Fruit fly (Drosophila melanogaster) whole organism, embryonic: ENCODE measurements around the gene Phb1.

ENCODE experiments used
- Aef1 ChIP-seq: fragments of 200-800 bp; sonication (Bioruptor generic); IDR thresholded peaks from 3 replicates; pipeline ENCODE4 v1.3.6; 2022; ENCODE audit warnings: missing biosample characterization, missing genetic modification characterization
- Atf3 ChIP-seq: fragments of 200-800 bp; sonication (Bioruptor generic); optimal IDR thresholded peaks from 3 replicates; lab custom pipeline; 2016; ENCODE audit warnings: missing biosample characterization, missing genetic modification characterization
- Awh ChIP-seq: fragments of 200-800 bp; sonication (Bioruptor generic); IDR thresholded peaks from 2 replicates; pipeline ENCODE4, ENCODE4 v1.3.6; 2022; ENCODE audit warnings: missing biosample characterization, missing genetic modification characterization
- B-H2 ChIP-seq: fragments of 200-800 bp; sonication (Bioruptor generic); optimal IDR thresholded peaks from 2 replicates; lab custom pipeline; 2018; ENCODE audit warnings: missing biosample characterization, mild to moderate bottlenecking, missing genetic modification characterization
- Bgb ChIP-seq: fragments of 200-800 bp; sonication (Bioruptor generic); IDR thresholded peaks from 2 replicates; pipeline ENCODE4 v1.3.6; 2022; ENCODE audit warnings: missing biosample characterization, missing genetic modification characterization; ENCODE audit not compliant: partially characterized antibody
- CG10321 ChIP-seq: fragments of 200-800 bp; sonication (Bioruptor generic); IDR thresholded peaks from 2 replicates; pipeline ENCODE4 v1.3.6; 2022; ENCODE audit warnings: missing biosample characterization, missing genetic modification characterization
- CG11504 ChIP-seq: fragments of 200-800 bp; sonication (Bioruptor generic); optimal IDR thresholded peaks from 3 replicates; lab custom pipeline; 2019; ENCODE audit warnings: missing biosample characterization, mild to moderate bottlenecking, missing genetic modification characterization, moderate library complexity
- CG11695 ChIP-seq: fragments of 200-800 bp; sonication (Bioruptor generic); IDR thresholded peaks from 3 replicates; pipeline ENCODE4 v1.3.6; 2022; ENCODE audit warnings: missing biosample characterization, missing genetic modification characterization
- CG12155 ChIP-seq: fragments of 200-800 bp; sonication (Bioruptor generic); optimal IDR thresholded peaks from 3 replicates; lab custom pipeline; 2016; ENCODE audit warnings: missing biosample characterization, missing genetic modification characterization
- CG12219 ChIP-seq: fragments of 200-800 bp; sonication (Bioruptor generic); optimal IDR thresholded peaks from 3 replicates; lab custom pipeline; 2018; ENCODE audit warnings: missing biosample characterization, mild to moderate bottlenecking, missing genetic modification characterization
- CG17568 ChIP-seq: fragments of 200-800 bp; sonication (Bioruptor generic); optimal IDR thresholded peaks from 2 replicates; lab custom pipeline; 2018; ENCODE audit warnings: missing biosample characterization, mild to moderate bottlenecking, missing genetic modification characterization, moderate library complexity
- CG17612 ChIP-seq: fragments of 200-800 bp; sonication (Bioruptor generic); IDR thresholded peaks from 2 replicates; pipeline ENCODE4 v1.3.6; 2022; ENCODE audit warnings: missing biosample characterization, missing genetic modification characterization
- CG17829 ChIP-seq: fragments of 200-800 bp; optimal IDR thresholded peaks from 2 replicates; lab custom pipeline; 2019; ENCODE audit warnings: missing biosample characterization, mild to moderate bottlenecking, missing genetic modification characterization, moderate library complexity
- CG1832 ChIP-seq: fragments of 200-800 bp; sonication (Bioruptor generic); optimal IDR thresholded peaks from 2 replicates; lab custom pipeline; 2017; ENCODE audit warnings: missing biosample characterization, mild to moderate bottlenecking, missing genetic modification characterization, inconsistent platforms
- CG2199 ChIP-seq: fragments of 200-800 bp; sonication (Bioruptor generic); IDR thresholded peaks from 3 replicates; pipeline ENCODE4 v1.3.6; 2022; ENCODE audit warnings: missing biosample characterization, missing genetic modification characterization
- CG33213 ChIP-seq: fragments of 200-800 bp; sonication (Bioruptor generic); optimal IDR thresholded peaks from 3 replicates; lab custom pipeline; 2016; ENCODE audit warnings: missing biosample characterization, missing genetic modification characterization
- CG34224 ChIP-seq: fragments of 200-800 bp; sonication (Bioruptor generic); IDR thresholded peaks from 3 replicates; pipeline ENCODE4 v1.3.6; 2022; ENCODE audit warnings: missing biosample characterization, missing genetic modification characterization; ENCODE audit not compliant: partially characterized antibody
- CG42726 ChIP-seq: fragments of 200-800 bp; sonication (Bioruptor generic); IDR thresholded peaks from 2 replicates; pipeline ENCODE4 v1.3.6; 2022; ENCODE audit warnings: missing biosample characterization, missing genetic modification characterization; ENCODE audit not compliant: partially characterized antibody
- CG4360 ChIP-seq: fragments of 200-800 bp; sonication (Bioruptor generic); IDR thresholded peaks from 2 replicates; pipeline ENCODE4 v1.3.6; 2022; ENCODE audit warnings: missing biosample characterization, missing genetic modification characterization
- CG5180 ChIP-seq: fragments of 200-800 bp; sonication (Bioruptor generic); optimal IDR thresholded peaks from 3 replicates; lab custom pipeline; 2017; ENCODE audit warnings: missing biosample characterization, missing genetic modification characterization, mild to moderate bottlenecking, moderate library complexity, missing genetic modification reagents
- CG6175 ChIP-seq: fragments of 200-800 bp; sonication (Bioruptor generic); IDR thresholded peaks from 3 replicates; pipeline ENCODE4 v1.3.6; 2022; ENCODE audit warnings: missing biosample characterization, missing genetic modification characterization
- CG8290 ChIP-seq, 3 experiments: fragments of 200-800 bp; sonication (Bioruptor generic); optimal IDR thresholded peaks; 2 replicates each; lab custom pipeline; 2016 to 2019; ENCODE audit warnings: missing biosample characterization in 3 of 3, missing genetic modification characterization in 3 of 3, mild to moderate bottlenecking in 2 of 3, moderate library complexity in 1 of 3
- CG9437 ChIP-seq: fragments of 200-800 bp; sonication (Bioruptor generic); optimal IDR thresholded peaks from 2 replicates; lab custom pipeline; 2018; ENCODE audit warnings: missing biosample characterization, mild to moderate bottlenecking, missing genetic modification characterization
- Dek ChIP-seq: fragments of 200-800 bp; sonication (Bioruptor generic); optimal IDR thresholded peaks from 3 replicates; lab custom pipeline; 2019; ENCODE audit warnings: missing biosample characterization, mild to moderate bottlenecking, missing genetic modification characterization, moderate library complexity
- Eip74EF ChIP-seq, 2 experiments: fragments of 200-800 bp in 1 of 2; fragments of >200 bp in 1 of 2; sonication (Bioruptor generic) in 1 of 2; optimal IDR thresholded peaks; 2 replicates each; lab custom pipeline; 2017 to 2019; ENCODE audit warnings: missing biosample characterization in 2 of 2, missing genetic modification characterization in 2 of 2, mild to moderate bottlenecking in 1 of 2, moderate library complexity in 1 of 2
- HmgZ ChIP-seq: fragments of 200-800 bp; sonication (Bioruptor generic); optimal IDR thresholded peaks from 2 replicates; lab custom pipeline; 2018; ENCODE audit warnings: missing biosample characterization, mild to moderate bottlenecking, missing genetic modification characterization
- Med ChIP-seq: fragments of 200-800 bp; sonication (Bioruptor generic); peaks from one replicate; lab custom pipeline; 2016; ENCODE audit warnings: missing biosample characterization, missing genetic modification characterization, mild to moderate bottlenecking, inconsistent platforms, moderate library complexity
- Scr ChIP-seq: fragments of 200-800 bp; sonication (Bioruptor generic); IDR thresholded peaks from 2 replicates; pipeline ENCODE4 v1.3.6; 2022; ENCODE audit warnings: missing biosample characterization, missing genetic modification characterization; ENCODE audit not compliant: partially characterized antibody
- abd-A ChIP-seq: fragments of 200-800 bp; sonication (Bioruptor generic); optimal IDR thresholded peaks from 3 replicates; lab custom pipeline; 2019; ENCODE audit warnings: missing biosample characterization, mild to moderate bottlenecking, missing genetic modification characterization, moderate library complexity
- chinmo ChIP-seq: fragments of 200-800 bp; sonication (Bioruptor generic); IDR thresholded peaks from 4 replicates; pipeline ENCODE4 v1.3.6; 2022; ENCODE audit warnings: missing biosample characterization, missing genetic modification characterization; ENCODE audit not compliant: partially characterized antibody
- ci ChIP-seq: fragments of 200-800 bp; sonication (Bioruptor generic); IDR thresholded peaks from 3 replicates; pipeline ENCODE4 v1.3.6; 2022; ENCODE audit warnings: missing biosample characterization, missing genetic modification characterization
- danr ChIP-seq: fragments of 200-800 bp; sonication (Bioruptor generic); IDR thresholded peaks from 2 replicates; pipeline ENCODE4 v1.3.6; 2022; ENCODE audit warnings: missing biosample characterization, missing genetic modification characterization
- exex ChIP-seq: fragments of 200-800 bp; sonication (Bioruptor generic); optimal IDR thresholded peaks from 4 replicates; lab custom pipeline; 2018; ENCODE audit warnings: missing biosample characterization, mild to moderate bottlenecking, missing genetic modification characterization, moderate library complexity
- jing ChIP-seq: fragments of 200-800 bp; sonication (Bioruptor generic); optimal IDR thresholded peaks from 2 replicates; lab custom pipeline; 2018; ENCODE audit warnings: missing biosample characterization, mild to moderate bottlenecking, missing genetic modification characterization
- klu ChIP-seq: fragments of 200-800 bp; sonication (Bioruptor generic); IDR thresholded peaks from 2 replicates; pipeline ENCODE4 v1.3.6; 2022; ENCODE audit warnings: missing biosample characterization, missing genetic modification characterization
- lola ChIP-seq, 3 experiments: fragments of >200 bp in 2 of 3; fragments of 200-800 bp in 1 of 3; sonication (Bioruptor generic) in 1 of 3; optimal IDR thresholded peaks; 2 replicates each; lab custom pipeline; 2017 to 2019; ENCODE audit warnings: missing biosample characterization in 3 of 3, missing genetic modification characterization in 3 of 3, mild to moderate bottlenecking in 1 of 3, moderate library complexity in 1 of 3
- nom ChIP-seq: fragments of 200-800 bp; sonication (Bioruptor generic); optimal IDR thresholded peaks from 2 replicates; lab custom pipeline; 2017; ENCODE audit warnings: missing biosample characterization, missing genetic modification characterization, mild to moderate bottlenecking, moderate library complexity, missing genetic modification reagents
- oc ChIP-seq: fragments of 200-800 bp; sonication (Bioruptor generic); optimal IDR thresholded peaks from 2 replicates; lab custom pipeline; 2018; ENCODE audit warnings: missing biosample characterization, mild to moderate bottlenecking, missing genetic modification characterization, moderate library complexity
- sens ChIP-seq: fragments of 200-800 bp; sonication (Bioruptor generic); peaks from one replicate; lab custom pipeline; 2016; ENCODE audit warnings: missing biosample characterization, missing genetic modification characterization
- slp2 ChIP-seq: fragments of 200-800 bp; sonication (Bioruptor generic); optimal IDR thresholded peaks from 2 replicates; lab custom pipeline; 2016; ENCODE audit warnings: missing biosample characterization, missing genetic modification characterization
- sqz ChIP-seq: fragments of 200-800 bp; sonication (Bioruptor generic); optimal IDR thresholded peaks from 3 replicates; lab custom pipeline; 2018; ENCODE audit warnings: missing biosample characterization, mild to moderate bottlenecking, missing genetic modification characterization
- sr ChIP-seq: fragments of 200-800 bp; sonication (Bioruptor generic); IDR thresholded peaks from 3 replicates; pipeline ENCODE4 v1.3.6; 2022; ENCODE audit warnings: missing biosample characterization, missing genetic modification characterization
- sug ChIP-seq: fragments of 200-800 bp; optimal IDR thresholded peaks from 2 replicates; lab custom pipeline; 2019; ENCODE audit warnings: missing biosample characterization, mild to moderate bottlenecking, missing genetic modification characterization, moderate library complexity
- tll ChIP-seq, 2 experiments: fragments of 200-800 bp in 1 of 2; fragments of >200 bp in 1 of 2; sonication (Bioruptor generic) in 1 of 2; optimal IDR thresholded peaks; 2 replicates each; lab custom pipeline; 2017 to 2019; ENCODE audit warnings: missing biosample characterization in 2 of 2, missing genetic modification characterization in 2 of 2, mild to moderate bottlenecking in 1 of 2, moderate library complexity in 1 of 2
- tna ChIP-seq: fragments of 200-800 bp; sonication (Bioruptor generic); IDR thresholded peaks from 2 replicates; pipeline ENCODE4 v1.3.6; 2022; ENCODE audit warnings: missing biosample characterization, missing genetic modification characterization; ENCODE audit not compliant: partially characterized antibody
- trem ChIP-seq: fragments of 200-800 bp; optimal IDR thresholded peaks from 3 replicates; lab custom pipeline; 2019; ENCODE audit warnings: missing biosample characterization, mild to moderate bottlenecking, missing genetic modification characterization, moderate library complexity
- wdn ChIP-seq: fragments of 200-800 bp; sonication (Bioruptor generic); IDR thresholded peaks from 2 replicates; pipeline ENCODE4 v1.3.6; 2022; ENCODE audit warnings: missing biosample characterization, missing genetic modification characterization
- zf30C ChIP-seq: fragments of 200-800 bp; sonication (Bioruptor generic); optimal IDR thresholded peaks from 3 replicates; lab custom pipeline; 2018; ENCODE audit warnings: missing biosample characterization, mild to moderate bottlenecking, missing genetic modification characterization

Phb1 gene

dm6 chr2L:19165998-19166397 is 42.3 kb upstream of the Phb1 start:
- TF ChIP-seq CG17829 (tag; lab: Kevin White, UChicago) (peak; percentile 7), Aef1 (GFP tag; lab: Robert Waterston, UW) (peak; percentile 61; the same call in 2 of the 3 replicates), nom (GFP tag; lab: Kevin White, UChicago) (peak; percentile 21), ci (GFP tag; lab: Robert Waterston, UW) (0 out of 3 replicates have a peak, but pooled peaks have one; percentile 29), CG8290 (GFP tag; optimal IDR thresholded peaks at IDR 0.05; lab: Kevin White, UChicago) (no peak), CG8290 (tag; optimal IDR thresholded peaks at IDR 0.05; lab: Kevin White, UChicago) (peak in 1 of 2 experiments; percentile 61), slp2 (GFP tag; lab: Kevin White, UChicago) (peak; percentile 75), CG34224 (GFP tag; lab: Robert Waterston, UW) (0 out of 3 replicates have a peak, but pooled peaks have one; percentile 16), Eip74EF (GFP tag; optimal IDR thresholded peaks at IDR 0.05; lab: Kevin White, UChicago) (peak in 1 of 2 experiments; percentile 26), sqz (GFP tag; lab: Kevin White, UChicago) (peak; percentile 16), CG1832 (GFP tag; lab: Kevin White, UChicago) (no peak), oc (tag; lab: Kevin White, UChicago) (peak; percentile 58), CG2199 (GFP tag; lab: Robert Waterston, UW) (peak; percentile 91), B-H2 (GFP tag; lab: Kevin White, UChicago) (peak; percentile 24), lola (GFP tag; optimal IDR thresholded peaks at IDR 0.05; lab: Kevin White, UChicago) (peak in 1 of 3 experiments; percentile 67), Bgb (GFP tag; lab: Robert Waterston, UW) (peak; percentile 17; the same call in 1 of the 2 replicates), abd-A (tag; lab: Kevin White, UChicago) (peak; percentile 8), tll (GFP tag; optimal IDR thresholded peaks at IDR 0.05; lab: Kevin White, UChicago) (peak in 1 of 2 experiments; percentile 37), tna (GFP tag; lab: Robert Waterston, UW) (peak; percentile 2; the same call in 1 of the 2 replicates), jing (no peak), Scr (GFP tag; lab: Robert Waterston, UW) (0 out of 2 replicates have a peak, but pooled peaks have one; percentile 19), Atf3 (GFP tag; lab: Kevin White, UChicago) (no peak), Med (GFP tag; lab: Kevin White, UChicago) (peak; percentile 59), CG10321 (peak; percentile 85), CG17568 (GFP tag; lab: Kevin White, UChicago) (peak; percentile 74), Awh (no peak), HmgZ (tag; lab: Kevin White, UChicago) (peak; percentile 59), CG6175 (GFP tag; lab: Robert Waterston, UW) (peak; percentile 59; the same call in 2 of the 3 replicates), wdn (GFP tag; lab: Robert Waterston, UW) (no peak), CG12155 (GFP tag; lab: Kevin White, UChicago) (no peak), CG17612 (GFP tag; lab: Robert Waterston, UW) (peak; percentile 6; the same call in 1 of the 2 replicates), Dek (peak; percentile 11), sug (tag; lab: Kevin White, UChicago) (peak; percentile 22), sr (GFP tag; lab: Robert Waterston, UW) (peak; percentile 100), CG5180 (peak; percentile 68), CG9437 (GFP tag; lab: Kevin White, UChicago) (peak; percentile 5), CG11695 (GFP tag; lab: Robert Waterston, UW) (0 out of 3 replicates have a peak, but pooled peaks have one; percentile 11), CG12219 (GFP tag; lab: Kevin White, UChicago) (peak; percentile 14), trem (tag; lab: Kevin White, UChicago) (peak; percentile 11), CG11504 (tag; lab: Kevin White, UChicago) (no peak), sens (peak; percentile 78), CG33213 (GFP tag; lab: Kevin White, UChicago) (no peak), danr (GFP tag; lab: Robert Waterston, UW) (no peak), CG4360 (GFP tag; lab: Robert Waterston, UW) (peak; percentile 99), klu (GFP tag; lab: Robert Waterston, UW) (peak; percentile 56; the same call in 1 of the 2 replicates), exex (no peak), CG42726 (0 out of 2 replicates have a peak, but pooled peaks have one; percentile 5), zf30C (no peak), chinmo (GFP tag; lab: Robert Waterston, UW) (peak; percentile 78; the same call in 2 of the 4 replicates)
